Fruit fly (Drosophila melanogaster): ENCODE results near the gene fz4.

fz4 gene

DNA sequence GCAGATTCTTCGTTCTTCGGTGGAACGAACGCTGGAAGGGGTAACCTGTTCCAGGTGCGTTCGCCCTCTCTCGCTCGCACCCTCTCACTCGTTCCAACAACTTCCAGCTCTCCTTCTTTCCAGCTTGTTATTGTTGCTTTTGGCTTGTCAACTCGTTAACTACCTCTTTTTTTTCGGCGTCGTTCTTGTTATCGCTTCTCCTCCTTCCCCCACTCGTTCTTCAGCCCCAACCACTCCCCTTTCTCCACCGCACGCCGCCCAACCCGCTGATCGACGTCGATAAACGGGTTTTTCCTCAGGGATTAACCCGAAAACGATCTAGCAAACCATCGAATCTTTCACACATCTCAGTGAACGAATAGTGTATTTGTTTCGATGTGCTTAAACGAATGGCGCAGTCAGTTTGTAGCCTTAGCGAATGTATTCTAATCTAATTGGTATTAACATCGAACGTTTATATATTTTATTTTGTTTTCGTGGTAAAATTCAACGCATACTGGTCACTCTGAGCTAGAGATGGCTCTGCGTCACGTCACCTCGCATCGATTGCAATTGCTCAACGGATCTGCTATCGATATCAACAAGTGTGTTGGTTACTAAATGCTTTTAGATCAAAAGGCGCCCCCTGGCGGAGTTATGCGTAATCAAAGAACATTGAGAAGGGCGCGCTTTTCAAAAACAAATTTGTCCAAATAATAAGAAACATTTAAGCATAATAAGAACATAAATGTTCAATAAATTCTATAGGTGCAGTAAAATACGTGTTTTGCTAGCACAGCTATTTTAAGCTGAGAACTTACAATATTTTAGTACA lies at the start of gene fz4:
fz4 (minus strand) TSS at position 529 of the 814 bp plus-strand sequence.
- TF ChIP-seq insv (optimal IDR thresholded peaks at IDR 0.05) = no peak

DNA sequence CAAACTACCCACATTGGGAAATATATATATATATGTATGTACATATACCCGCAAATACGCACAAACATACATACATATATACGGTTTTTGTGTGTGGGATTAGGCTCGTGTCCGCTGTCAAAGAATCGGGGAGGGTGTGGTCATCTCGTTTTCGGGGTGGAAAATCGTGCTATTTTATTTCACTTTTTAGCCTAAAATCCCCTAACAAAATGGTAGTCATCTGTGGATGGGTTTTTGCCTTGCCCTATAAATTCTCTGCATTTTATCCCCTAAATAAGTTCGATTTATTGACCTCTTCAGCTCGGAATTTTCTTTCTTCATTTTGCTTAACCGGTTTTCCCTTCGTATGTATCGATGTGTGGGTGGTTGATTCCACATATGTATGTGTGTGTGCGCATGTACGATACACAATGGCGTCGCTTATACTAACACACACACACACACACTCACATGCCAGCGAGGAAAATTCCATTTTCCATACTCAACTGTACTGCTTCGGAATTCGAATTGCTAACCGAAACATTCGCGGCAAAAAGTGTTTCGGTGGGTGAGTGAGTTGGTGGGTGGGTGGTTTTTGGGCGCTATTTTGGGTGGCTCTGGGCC lies 49.2 kb upstream of the fz4 start:
- TF ChIP-seq Myc (optimal IDR thresholded peaks at IDR 0.05) (no peak), ttk (optimal IDR thresholded peaks at IDR 0.05) (no peak), h (optimal IDR thresholded peaks at IDR 0.05) (no peak), psq (optimal IDR thresholded peaks at IDR 0.05) (no peak), insv (optimal IDR thresholded peaks at IDR 0.05) (no peak), Sin3A (optimal IDR thresholded peaks at IDR 0.05) (no peak)

DNA sequence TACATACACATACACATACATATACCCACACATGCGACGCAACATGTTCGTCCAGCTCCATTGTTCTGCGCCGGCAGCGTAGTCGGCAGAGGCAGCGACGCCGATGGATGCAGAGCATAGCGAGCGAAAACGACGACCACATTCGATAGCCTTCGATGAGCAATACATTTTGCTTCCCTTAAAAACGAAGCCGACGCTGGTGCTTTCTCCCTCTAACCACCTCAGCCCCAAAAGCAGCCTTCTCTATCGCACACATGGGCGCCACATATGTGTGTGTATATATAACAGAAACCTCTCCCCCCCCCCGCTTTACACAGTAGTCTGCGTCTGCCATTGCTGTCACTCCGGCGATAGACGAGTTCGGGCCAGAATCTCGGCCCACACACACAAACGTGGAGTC lies 42.7 kb upstream of the fz4 start:
- TF ChIP-seq h (optimal IDR thresholded peaks at IDR 0.05) (no peak), Myc (optimal IDR thresholded peaks at IDR 0.05) (no peak), ttk (optimal IDR thresholded peaks at IDR 0.05) (no peak), Sin3A (optimal IDR thresholded peaks at IDR 0.05) (no peak), psq (optimal IDR thresholded peaks at IDR 0.05) (no peak), insv (optimal IDR thresholded peaks at IDR 0.05) (no peak)

DNA sequence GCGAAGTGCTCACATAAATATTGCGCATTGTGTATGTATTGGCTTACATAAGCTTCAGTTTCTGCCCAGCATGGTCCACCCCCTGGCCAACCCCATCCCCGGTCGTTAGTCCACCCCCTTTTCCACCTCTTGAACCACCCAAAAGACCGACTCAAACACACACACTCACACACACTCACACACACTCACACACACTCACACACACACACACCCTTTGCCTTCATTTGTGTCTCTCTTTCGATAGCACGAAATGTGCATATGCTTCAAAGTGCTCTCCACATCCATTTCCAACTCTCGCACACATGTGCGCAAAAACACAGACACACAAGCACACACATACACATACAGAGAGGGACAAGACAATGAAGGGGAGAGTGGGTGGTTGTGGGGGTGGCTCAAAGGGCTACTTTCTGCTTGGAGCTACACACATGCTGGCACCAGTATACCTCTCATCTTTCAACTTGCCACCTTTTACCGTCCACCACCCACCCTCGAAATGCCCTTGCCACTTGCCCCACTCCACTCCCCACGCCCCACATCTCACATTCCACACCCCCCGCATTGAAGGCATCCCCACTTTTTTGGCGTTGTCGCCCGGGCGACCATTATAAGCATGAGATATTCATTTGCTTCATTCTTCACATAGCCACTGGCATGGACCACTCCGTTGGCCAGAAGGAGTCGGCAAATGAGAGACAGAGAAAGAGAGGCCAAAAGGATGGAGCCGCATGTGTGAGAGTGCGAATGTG lies 41.3 kb upstream of the fz4 start:
- no peak for TF ChIP-seq Sin3A (optimal IDR thresholded peaks at IDR 0.05)
- TF ChIP-seq Myc (optimal IDR thresholded peaks at IDR 0.05) = no peak
- TF ChIP-seq insv (optimal IDR thresholded peaks at IDR 0.05) = no peak
- no peak for TF ChIP-seq psq (optimal IDR thresholded peaks at IDR 0.05)
- no peak for TF ChIP-seq h (optimal IDR thresholded peaks at IDR 0.05)
- TF ChIP-seq ttk (optimal IDR thresholded peaks at IDR 0.05) = no peak

DNA sequence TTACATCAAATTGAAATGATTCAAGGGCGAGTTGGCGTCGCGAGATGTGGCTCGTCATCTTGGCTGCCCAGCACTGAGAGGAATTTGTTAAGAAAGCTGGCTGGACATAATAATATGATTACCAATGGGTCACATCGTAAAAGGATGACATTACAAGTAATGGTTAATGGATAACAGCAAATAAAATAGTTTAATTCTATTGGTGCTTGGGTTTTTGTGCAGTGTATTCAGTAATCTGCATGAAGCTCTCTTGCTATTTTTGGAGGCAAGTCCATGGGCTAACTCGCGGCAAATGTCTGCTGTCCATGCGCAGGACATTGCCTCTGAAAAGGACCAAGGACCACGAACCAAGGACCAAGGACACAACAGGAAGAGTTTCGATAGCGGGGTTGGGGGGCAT lies 31.6 kb upstream of the fz4 start:
- TF ChIP-seq Myc (optimal IDR thresholded peaks at IDR 0.05) (no peak), Sin3A (optimal IDR thresholded peaks at IDR 0.05) (no peak), insv (optimal IDR thresholded peaks at IDR 0.05) (no peak), psq (optimal IDR thresholded peaks at IDR 0.05) (no peak), ttk (optimal IDR thresholded peaks at IDR 0.05) (no peak), h (optimal IDR thresholded peaks at IDR 0.05) (no peak)

DNA sequence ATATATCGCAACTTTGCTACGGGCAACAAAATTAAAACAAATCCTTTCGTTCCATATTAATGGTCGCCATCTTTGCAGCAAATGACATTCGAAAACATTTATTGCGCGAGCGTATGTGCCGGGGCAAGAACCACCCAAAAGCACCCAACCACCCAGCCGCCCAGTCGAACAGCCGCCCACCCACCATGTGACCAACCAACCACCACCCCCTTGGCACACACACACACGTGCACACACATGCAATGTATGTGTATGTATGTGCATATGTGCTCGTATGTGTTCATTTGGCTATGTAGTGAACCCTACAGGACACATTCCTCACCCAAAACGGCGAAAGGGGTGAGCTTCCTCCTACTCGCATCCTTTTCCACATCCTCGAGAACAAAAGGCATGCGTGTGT lies 29.8 kb upstream of the fz4 start:
- TF ChIP-seq insv (optimal IDR thresholded peaks at IDR 0.05) (no peak), ttk (optimal IDR thresholded peaks at IDR 0.05) (no peak), Myc (optimal IDR thresholded peaks at IDR 0.05) (no peak), Sin3A (optimal IDR thresholded peaks at IDR 0.05) (no peak), psq (optimal IDR thresholded peaks at IDR 0.05) (no peak), h (optimal IDR thresholded peaks at IDR 0.05) (no peak)

DNA sequence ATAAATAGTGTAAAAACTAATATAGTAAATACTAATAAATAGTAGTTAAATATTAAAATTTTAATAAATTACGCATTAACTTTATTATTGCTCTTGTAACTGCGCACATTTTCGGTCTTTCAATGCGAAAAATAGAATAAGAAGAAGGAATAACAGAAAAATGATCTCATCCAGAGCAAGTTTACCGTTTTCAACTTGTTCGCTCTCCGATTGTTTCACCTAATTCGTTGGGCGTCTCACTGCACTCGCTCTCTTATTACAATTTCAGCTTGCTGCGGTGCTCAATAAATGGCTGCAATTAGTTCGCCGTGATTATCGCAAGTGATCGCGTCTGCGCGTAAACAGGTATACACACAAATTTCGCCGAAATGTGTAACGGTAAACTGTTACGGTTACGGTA lies 27.3 kb upstream of the fz4 start, which contains the start of gene Cph:
Cph (plus strand) TSS at position 301 of the 400 bp plus-strand sequence.
- TF ChIP-seq psq (optimal IDR thresholded peaks at IDR 0.05) = no peak
- TF ChIP-seq Sin3A (optimal IDR thresholded peaks at IDR 0.05) = no peak
- TF ChIP-seq insv (optimal IDR thresholded peaks at IDR 0.05) = no peak
- TF ChIP-seq Myc (optimal IDR thresholded peaks at IDR 0.05) = no peak
- TF ChIP-seq h (optimal IDR thresholded peaks at IDR 0.05) = no peak
- no peak for TF ChIP-seq ttk (optimal IDR thresholded peaks at IDR 0.05)

DNA sequence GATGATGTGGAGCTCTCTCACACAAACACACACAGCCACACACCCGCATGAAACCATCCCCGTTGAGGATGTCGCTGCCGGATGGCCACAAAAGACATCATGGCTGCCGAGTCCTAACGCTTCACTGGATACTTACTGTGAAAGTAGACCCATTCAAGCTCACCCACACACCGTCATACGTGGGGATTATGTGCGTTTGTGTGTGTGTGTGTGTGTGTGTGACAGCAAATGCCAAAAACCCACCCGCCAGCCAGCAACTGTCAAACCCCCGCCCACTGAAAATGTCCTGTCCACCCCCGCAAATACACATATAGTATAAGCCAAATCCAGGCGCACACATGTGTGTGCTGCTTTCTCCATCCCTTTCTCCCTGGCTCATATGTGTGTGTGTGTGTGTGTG lies 14.4 kb upstream of the fz4 start:
- no peak for TF ChIP-seq psq (optimal IDR thresholded peaks at IDR 0.05)
- no peak for TF ChIP-seq insv (optimal IDR thresholded peaks at IDR 0.05)
- TF ChIP-seq h (optimal IDR thresholded peaks at IDR 0.05) = no peak
- TF ChIP-seq Sin3A (optimal IDR thresholded peaks at IDR 0.05) = no peak
- no peak for TF ChIP-seq Myc (optimal IDR thresholded peaks at IDR 0.05)
- TF ChIP-seq ttk (optimal IDR thresholded peaks at IDR 0.05) = no peak

DNA sequence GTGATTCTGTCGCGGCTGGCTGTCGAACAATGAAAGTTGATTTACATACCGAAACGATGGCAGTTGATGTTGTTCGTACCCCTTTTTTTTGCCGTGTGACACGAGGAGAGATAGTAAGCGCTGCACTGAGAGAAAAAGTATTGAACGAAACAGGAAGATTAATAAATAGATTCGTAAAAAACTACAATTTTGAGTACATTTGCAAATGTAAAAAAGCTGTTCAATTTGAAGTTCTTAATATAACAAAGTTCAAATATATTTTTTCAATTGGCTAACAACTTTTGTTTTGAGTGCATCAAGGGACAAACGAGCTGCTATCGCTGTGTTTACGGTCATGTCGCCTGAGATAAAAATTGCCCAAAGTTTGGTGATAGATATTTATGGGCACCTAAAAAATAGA lies 11.9 kb upstream of the fz4 start:
- no peak for TF ChIP-seq h (optimal IDR thresholded peaks at IDR 0.05)
- no peak for TF ChIP-seq Sin3A (optimal IDR thresholded peaks at IDR 0.05)
- no peak for TF ChIP-seq psq (optimal IDR thresholded peaks at IDR 0.05)
- TF ChIP-seq ttk (optimal IDR thresholded peaks at IDR 0.05) = no peak
- no peak for TF ChIP-seq Myc (optimal IDR thresholded peaks at IDR 0.05)
- no peak for TF ChIP-seq insv (optimal IDR thresholded peaks at IDR 0.05)

DNA sequence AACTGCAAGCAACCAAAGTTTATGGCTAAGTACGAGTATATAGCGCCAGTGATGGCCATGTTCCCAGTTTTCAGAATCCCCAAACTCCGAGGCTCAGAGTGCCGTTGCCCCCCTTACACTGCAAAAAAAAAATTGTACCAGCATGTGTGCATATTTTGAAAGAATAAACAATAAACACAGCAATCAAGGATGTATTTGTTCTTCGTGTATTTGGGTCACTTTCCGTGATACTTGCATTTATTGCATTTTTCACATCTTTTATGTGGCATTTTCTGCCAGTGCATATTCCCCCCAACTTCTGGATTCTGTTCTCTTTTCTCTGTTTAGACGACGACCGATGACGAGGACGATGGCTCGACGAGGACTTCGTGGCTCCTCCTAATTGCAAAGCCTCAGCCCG lies 10.0 kb upstream of the fz4 start:
- no peak for TF ChIP-seq h (optimal IDR thresholded peaks at IDR 0.05)
- TF ChIP-seq insv (optimal IDR thresholded peaks at IDR 0.05) = no peak
- no peak for TF ChIP-seq psq (optimal IDR thresholded peaks at IDR 0.05)
- TF ChIP-seq ttk (optimal IDR thresholded peaks at IDR 0.05) = no peak
- TF ChIP-seq Myc (optimal IDR thresholded peaks at IDR 0.05) = no peak
- TF ChIP-seq Sin3A (optimal IDR thresholded peaks at IDR 0.05) = no peak

DNA sequence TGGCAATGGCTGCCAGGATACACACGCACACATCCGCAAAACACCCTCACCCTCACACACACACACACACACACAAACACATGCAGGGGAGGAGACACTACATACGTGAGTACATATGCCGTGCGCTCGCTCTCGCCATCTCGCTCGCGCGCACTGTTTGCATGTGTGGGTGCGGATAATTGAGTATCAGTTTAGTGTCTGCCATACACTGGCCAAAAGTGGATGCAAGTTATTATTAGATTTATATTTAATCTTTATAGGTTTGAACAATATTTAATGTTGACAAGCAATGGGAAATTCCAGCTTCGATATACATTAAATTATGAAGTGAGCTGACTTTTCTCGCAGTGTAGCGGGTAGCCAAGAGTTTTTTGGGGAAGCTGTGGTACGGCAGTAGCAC lies 7.6 kb upstream of the fz4 start:
- TF ChIP-seq Sin3A (optimal IDR thresholded peaks at IDR 0.05) (no peak), ttk (optimal IDR thresholded peaks at IDR 0.05) (no peak), psq (optimal IDR thresholded peaks at IDR 0.05) (no peak), Myc (optimal IDR thresholded peaks at IDR 0.05) (no peak)

DNA sequence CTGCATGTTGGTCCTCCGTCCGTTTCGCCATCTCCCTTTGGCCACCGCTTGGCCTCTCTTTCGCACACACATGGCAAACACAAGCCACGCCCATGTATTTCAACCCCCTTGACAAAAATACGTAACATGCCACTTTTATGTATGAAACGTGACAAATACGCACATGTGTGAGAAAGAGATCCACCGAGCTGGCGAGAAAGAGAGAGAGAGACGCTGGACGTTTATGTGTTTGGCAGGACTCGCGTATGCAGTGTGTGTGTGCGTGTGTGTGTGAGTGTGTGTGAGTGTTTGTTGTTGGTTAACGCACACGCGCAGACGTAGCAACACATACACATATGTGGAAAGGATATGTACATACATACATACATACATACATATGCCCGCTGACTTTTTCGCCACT lies 769 bp upstream of the fz4 start:
- TF ChIP-seq Myc (optimal IDR thresholded peaks at IDR 0.05) (no peak), h (optimal IDR thresholded peaks at IDR 0.05) (no peak), insv (optimal IDR thresholded peaks at IDR 0.05) (no peak), ttk (optimal IDR thresholded peaks at IDR 0.05) (no peak), Sin3A (optimal IDR thresholded peaks at IDR 0.05) (no peak), psq (optimal IDR thresholded peaks at IDR 0.05) (no peak)

Measured in Kc167 (cell line).